Worm (Caenorhabditis elegans) whole organism, mixed stage, embryonic: ENCODE results near the gene hpl-1.

Experiments used
- M03D4.4 ChIP-seq: sonication (generic microtip); optimal IDR thresholded peaks from 2 replicates; lab custom pipeline; 2017; ENCODE audit warnings: mild to moderate bottlenecking, missing genetic modification characterization, missing compliant biosample characterization
- blmp-1 ChIP-seq: fragments of 150-350 bp; optimal IDR thresholded peaks from 2 replicates; lab custom pipeline; 2014; ENCODE audit warnings: missing biosample characterization, missing genetic modification characterization
- ceh-39 ChIP-seq: fragments of 150-350 bp; optimal IDR thresholded peaks from 2 replicates; lab custom pipeline; 2014; ENCODE audit warnings: missing biosample characterization, missing genetic modification characterization
- ceh-43 ChIP-seq: fragments of 200-800 bp; sonication (Bioruptor generic); optimal IDR thresholded peaks from 2 replicates; lab custom pipeline; 2018; ENCODE audit warnings: mild to moderate bottlenecking, missing genetic modification characterization, moderate library complexity, missing compliant biosample characterization
- ces-1 ChIP-seq: fragments of 150-350 bp; optimal IDR thresholded peaks from 2 replicates; lab custom pipeline; 2014; ENCODE audit warnings: missing biosample characterization, missing genetic modification reagents, missing genetic modification characterization
- drap-1 ChIP-seq: fragments of 200-800 bp; sonication (Bioruptor generic); optimal IDR thresholded peaks from 3 replicates; lab custom pipeline; 2018; ENCODE audit warnings: mild to moderate bottlenecking, missing genetic modification characterization, missing compliant biosample characterization
- elt-1 ChIP-seq: sonication (generic microtip); optimal IDR thresholded peaks from 2 replicates; lab custom pipeline; 2017; ENCODE audit warnings: missing genetic modification characterization, mild to moderate bottlenecking, missing compliant biosample characterization, antibody characterized with exemption, moderate library complexity, borderline replicate concordance; ENCODE audit not compliant: insufficient read depth
- elt-3 ChIP-seq: fragments of 150-350 bp; optimal IDR thresholded peaks from 2 replicates; lab custom pipeline; 2014; ENCODE audit warnings: missing biosample characterization, missing genetic modification characterization
- flh-1 ChIP-seq: fragments of 200-800 bp; sonication (Bioruptor generic); optimal IDR thresholded peaks from 2 replicates; lab custom pipeline; 2018; ENCODE audit warnings: mild to moderate bottlenecking, missing genetic modification characterization, moderate library complexity, missing compliant biosample characterization
- ham-2 ChIP-seq: fragments of 200-800 bp; sonication (Bioruptor generic); optimal IDR thresholded peaks from 2 replicates; lab custom pipeline; 2018; ENCODE audit warnings: mild to moderate bottlenecking, missing genetic modification characterization, missing compliant biosample characterization
- hlh-1 ChIP-seq: fragments of 150-350 bp; optimal IDR thresholded peaks from 2 replicates; lab custom pipeline; 2014; ENCODE audit warnings: missing biosample characterization, missing genetic modification reagents, missing genetic modification characterization
- lin-13 ChIP-seq: fragments of 150-350 bp; optimal IDR thresholded peaks from 2 replicates; lab custom pipeline; 2014; ENCODE audit warnings: missing biosample characterization, missing genetic modification characterization
- lin-32 ChIP-seq: fragments of 200-800 bp; sonication (Bioruptor generic); optimal IDR thresholded peaks from 2 replicates; lab custom pipeline; 2018; ENCODE audit warnings: mild to moderate bottlenecking, missing genetic modification characterization, missing compliant biosample characterization
- lsy-2 ChIP-seq: fragments of 150-350 bp; optimal IDR thresholded peaks from 2 replicates; lab custom pipeline; 2014; ENCODE audit warnings: missing biosample characterization, missing genetic modification characterization
- mab-5 ChIP-seq: fragments of 150-350 bp; optimal IDR thresholded peaks from 2 replicates; lab custom pipeline; 2014; ENCODE audit warnings: missing biosample characterization, missing genetic modification characterization
- mep-1 ChIP-seq: fragments of 150-350 bp; optimal IDR thresholded peaks from 2 replicates; lab custom pipeline; 2017; ENCODE audit warnings: missing biosample characterization, missing genetic modification reagents, missing genetic modification characterization, inconsistent platforms
- mls-2 ChIP-seq: sonication (generic microtip); optimal IDR thresholded peaks from 2 replicates; lab custom pipeline; 2016; ENCODE audit warnings: mild to moderate bottlenecking, missing genetic modification characterization, moderate library complexity, missing compliant biosample characterization
- nhr-12 ChIP-seq: fragments of 150-350 bp; optimal IDR thresholded peaks from 2 replicates; lab custom pipeline; 2014; ENCODE audit warnings: missing biosample characterization, missing genetic modification characterization
- nhr-2 ChIP-seq: fragments of 150-350 bp; optimal IDR thresholded peaks from 2 replicates; lab custom pipeline; 2014; ENCODE audit warnings: missing biosample characterization, missing genetic modification characterization
- nhr-237 ChIP-seq: fragments of 150-350 bp; optimal IDR thresholded peaks from 2 replicates; lab custom pipeline; 2014; ENCODE audit warnings: missing biosample characterization, missing genetic modification characterization
- nhr-28 ChIP-seq: fragments of 150-350 bp; optimal IDR thresholded peaks from 2 replicates; lab custom pipeline; 2014; ENCODE audit warnings: missing biosample characterization, missing genetic modification characterization
- nhr-76 ChIP-seq: sonication (generic microtip); optimal IDR thresholded peaks from 2 replicates; lab custom pipeline; 2017; ENCODE audit warnings: missing biosample characterization, missing genetic modification characterization
- snpc-4 ChIP-seq: fragments of 150-350 bp; optimal IDR thresholded peaks from 2 replicates; lab custom pipeline; 2014; ENCODE audit warnings: missing biosample characterization, missing genetic modification characterization
- sptf-1 ChIP-seq: sonication (generic microtip); optimal IDR thresholded peaks from 2 replicates; lab custom pipeline; 2017; ENCODE audit warnings: mild to moderate bottlenecking, missing genetic modification characterization, moderate library complexity, missing compliant biosample characterization
- tbx-8 ChIP-seq: fragments of 200-800 bp; sonication (Bioruptor generic); optimal IDR thresholded peaks from 2 replicates; lab custom pipeline; 2018; ENCODE audit warnings: mild to moderate bottlenecking, missing genetic modification characterization, moderate library complexity, missing compliant biosample characterization
- unc-120 ChIP-seq: sonication (generic microtip); optimal IDR thresholded peaks from 2 replicates; lab custom pipeline; 2017; ENCODE audit warnings: missing genetic modification characterization, missing compliant biosample characterization; ENCODE audit not compliant: poor library complexity, severe bottlenecking
- unc-39 ChIP-seq: fragments of 150-350 bp; optimal IDR thresholded peaks from 2 replicates; lab custom pipeline; 2014; ENCODE audit warnings: missing biosample characterization, missing genetic modification characterization
- unc-62 ChIP-seq: fragments of 150-350 bp; optimal IDR thresholded peaks from 2 replicates; lab custom pipeline; 2014; ENCODE audit warnings: missing biosample characterization, missing genetic modification reagents, missing genetic modification characterization
- zip-8 ChIP-seq: fragments of 150-350 bp; optimal IDR thresholded peaks from 2 replicates; lab custom pipeline; 2014; ENCODE audit warnings: missing biosample characterization, missing genetic modification characterization
- ztf-11 ChIP-seq: fragments of 150-350 bp; optimal IDR thresholded peaks from 2 replicates; lab custom pipeline; 2014; ENCODE audit warnings: missing biosample characterization, missing genetic modification characterization

Gene hpl-1

ce11 chrX:13267230-13267629 lies 22.0 kb downstream of the hpl-1 start, which contains the start of gene cyp-14A1:
Gene cyp-14A1 (minus strand): TSS chrX:13267355.
- TF ChIP-seq ceh-39 (tag; lab: Kevin White, UChicago) (no peak), mls-2 (tag; lab: Kevin White, UChicago) (no peak), mep-1 (tag; lab: Kevin White, UChicago) (no peak), lin-32 (GFP tag; lab: Kevin White, UChicago) (no peak), nhr-2 (tag; lab: Kevin White, UChicago) (no peak), lsy-2 (tag; lab: Kevin White, UChicago) (no peak), mab-5 (no peak), zip-8 (tag; lab: Kevin White, UChicago) (no peak), nhr-12 (tag; lab: Kevin White, UChicago) (no peak), ces-1 (GFP tag; lab: Kevin White, UChicago) (no peak), lin-13 (tag; lab: Kevin White, UChicago) (no peak), snpc-4 (no peak), nhr-237 (tag; lab: Kevin White, UChicago) (no peak), ztf-11 (tag; lab: Kevin White, UChicago) (no peak), sptf-1 (no peak), ham-2 (GFP tag; lab: Kevin White, UChicago) (no peak), nhr-28 (tag; lab: Kevin White, UChicago) (no peak)
- TF ChIP-seq, all 35 proteins: peak for 0

ce11 chrX:13269586-13269985 lies 24.4 kb downstream of the hpl-1 start, which contains the start of gene cyp-14A2:
Gene cyp-14A2 (minus strand): TSS chrX:13269686.
- no peak for TF ChIP-seq unc-62 (GFP tag; lab: Kevin White, UChicago)
- TF ChIP-seq sptf-1: no peak
- TF ChIP-seq, all 35 proteins: peak for 0

- no peak for TF ChIP-seq ceh-43 (GFP tag; lab: Kevin White, UChicago)
- no peak for TF ChIP-seq sptf-1
- no peak for TF ChIP-seq ztf-11 (tag; lab: Kevin White, UChicago)
- TF ChIP-seq elt-3 (tag; lab: Kevin White, UChicago): no peak
- no peak for TF ChIP-seq lin-13 (tag; lab: Kevin White, UChicago)
These were observed 28.9 kb downstream of the hpl-1 start, which contains the start of gene cyp-14A3 for ce11 chrX:13274102-13274501. Gene cyp-14A3 (minus strand): TSS chrX:13274202.

- TF ChIP-seq lsy-2 (tag; lab: Kevin White, UChicago) (no peak), ceh-39 (tag; lab: Kevin White, UChicago) (no peak), blmp-1 (tag; lab: Kevin White, UChicago) (no peak), elt-1 (tag; lab: Kevin White, UChicago) (no peak), ceh-43 (GFP tag; lab: Kevin White, UChicago) (no peak)
These were observed 33.7 kb downstream of the hpl-1 start, which contains the start of gene phf-33 for ce11 chrX:13278876-13279275. Gene phf-33 (minus strand): TSS chrX:13278976.

- TF ChIP-seq lin-13 (tag; lab: Kevin White, UChicago) (no peak), snpc-4 (no peak), unc-62 (GFP tag; lab: Kevin White, UChicago) (no peak), tbx-8 (GFP tag; lab: Kevin White, UChicago) (no peak)
These were observed 38.3 kb downstream of the hpl-1 start for ce11 chrX:13283462-13283861.

ce11 chrX:13284091-13284490 lies 38.9 kb downstream of the hpl-1 start, which contains the start of gene cyp-14A4:
Gene cyp-14A4 (minus strand): TSS chrX:13284197.
- TF ChIP-seq elt-3 (tag; lab: Kevin White, UChicago): no peak
- TF ChIP-seq M03D4.4 (tag; lab: Kevin White, UChicago): no peak
- TF ChIP-seq unc-120 (tag; lab: Kevin White, UChicago): no peak
- no peak for TF ChIP-seq sptf-1
- no peak for TF ChIP-seq tbx-8 (GFP tag; lab: Kevin White, UChicago)
- no peak for TF ChIP-seq drap-1
- TF ChIP-seq mab-5: no peak
- TF ChIP-seq nhr-2 (tag; lab: Kevin White, UChicago): no peak
- TF ChIP-seq ceh-39 (tag; lab: Kevin White, UChicago): no peak
- no peak for TF ChIP-seq flh-1 (GFP tag; lab: Kevin White, UChicago)
- no peak for TF ChIP-seq unc-39
- no peak for TF ChIP-seq hlh-1 (tag; lab: Kevin White, UChicago)
- no peak for TF ChIP-seq nhr-76 (tag; lab: Kevin White, UChicago)
- TF ChIP-seq lin-13 (tag; lab: Kevin White, UChicago): no peak
- TF ChIP-seq nhr-28 (tag; lab: Kevin White, UChicago): no peak
- no peak for TF ChIP-seq ztf-11 (tag; lab: Kevin White, UChicago)
- TF ChIP-seq nhr-237 (tag; lab: Kevin White, UChicago): no peak
- no peak for TF ChIP-seq ces-1 (GFP tag; lab: Kevin White, UChicago)
- TF ChIP-seq elt-1 (tag; lab: Kevin White, UChicago): no peak
- TF ChIP-seq, all 35 proteins: peak for 0
